Worm (Caenorhabditis elegans) whole organism, late embryonic: ENCODE data around the gene glrx-5.

Experiments
- C08G9.2 ChIP-seq: sonication (generic microtip); optimal IDR thresholded peaks from 2 replicates; lab custom pipeline; 2016; ENCODE audit warnings: mild to moderate bottlenecking, missing genetic modification characterization, moderate library complexity, missing compliant biosample characterization
- K09A11.1 ChIP-seq: sonication (generic microtip); optimal IDR thresholded peaks from 2 replicates; lab custom pipeline; 2017; ENCODE audit warnings: antibody characterized with exemption, mild to moderate bottlenecking, missing genetic modification characterization, missing compliant biosample characterization; ENCODE audit not compliant: insufficient read depth
- ama-1 ChIP-seq: fragments of 150-350 bp; optimal IDR thresholded peaks from 2 replicates; lab custom pipeline; 2014
- dmd-4 ChIP-seq: sonication (generic microtip); optimal IDR thresholded peaks from 2 replicates; lab custom pipeline; 2016; ENCODE audit warnings: borderline replicate concordance, missing genetic modification characterization, missing compliant biosample characterization
- hlh-30 ChIP-seq: sonication (generic microtip); optimal IDR thresholded peaks from 2 replicates; lab custom pipeline; 2017; ENCODE audit warnings: antibody characterized with exemption, missing genetic modification characterization, missing compliant biosample characterization; ENCODE audit not compliant: insufficient read depth
- nfya-1 ChIP-seq: sonication (generic microtip); optimal IDR thresholded peaks from 2 replicates; lab custom pipeline; 2017; ENCODE audit warnings: missing genetic modification characterization, mild to moderate bottlenecking, missing compliant biosample characterization, antibody characterized with exemption, moderate library complexity
- pat-9 ChIP-seq: fragments of 200-800 bp; sonication (Bioruptor generic); optimal IDR thresholded peaks from 2 replicates; lab custom pipeline; 2018; ENCODE audit warnings: mild to moderate bottlenecking, missing genetic modification characterization, moderate library complexity, missing compliant biosample characterization
- pha-2 ChIP-seq: sonication (generic microtip); optimal IDR thresholded peaks from 2 replicates; lab custom pipeline; 2017; ENCODE audit warnings: mild to moderate bottlenecking, missing genetic modification characterization, missing compliant biosample characterization
- pqm-1 ChIP-seq: sonication (generic microtip); optimal IDR thresholded peaks from 2 replicates; lab custom pipeline; 2016; ENCODE audit warnings: missing genetic modification characterization, missing compliant biosample characterization
- ttx-3 ChIP-seq: sonication (generic microtip); optimal IDR thresholded peaks from 2 replicates; lab custom pipeline; 2016; ENCODE audit warnings: missing genetic modification reagents, missing genetic modification characterization, missing compliant biosample characterization

- no peak for TF ChIP-seq ama-1
- no peak for TF ChIP-seq K09A11.1 (tag; lab: Kevin White, UChicago)
- no peak for TF ChIP-seq pqm-1 (tag; lab: Kevin White, UChicago)
- no peak for TF ChIP-seq pha-2 (tag; lab: Kevin White, UChicago)
- TF ChIP-seq C08G9.2 = no peak
- TF ChIP-seq nfya-1 = no peak
- TF ChIP-seq hlh-30 (tag; lab: Kevin White, UChicago) = no peak
- TF ChIP-seq pat-9 (tag; lab: Kevin White, UChicago) = no peak
- TF ChIP-seq ttx-3 (tag; lab: Kevin White, UChicago) = no peak
- no peak for TF ChIP-seq dmd-4 (tag; lab: Kevin White, UChicago)
Measured at ce11 chrIII:12411668-12412067, 38.0 kb upstream of the glrx-5 start.
